Fruit fly (Drosophila melanogaster) whole organism, wandering third instar larva: ENCODE results near the gene dib.

ENCODE experiments used
- Abd-B ChIP-seq: fragments of >200 bp; optimal IDR thresholded peaks from 2 replicates; lab custom pipeline; 2017; ENCODE audit warnings: missing biosample characterization, missing genetic modification characterization
- Dfd ChIP-seq: fragments of >200 bp; optimal IDR thresholded peaks from 2 replicates; lab custom pipeline; 2017; ENCODE audit warnings: missing biosample characterization, missing genetic modification characterization
- Hnf4 ChIP-seq: fragments of 200-800 bp; sonication (Bioruptor generic); optimal IDR thresholded peaks from 2 replicates; lab custom pipeline; 2016; ENCODE audit warnings: missing biosample characterization, mild to moderate bottlenecking, missing genetic modification characterization
- Hr83 ChIP-seq: fragments of 200-300 bp; sonication (Bioruptor generic); optimal IDR thresholded peaks from 2 replicates; lab custom pipeline; 2016; ENCODE audit warnings: missing biosample characterization, mild to moderate bottlenecking, missing genetic modification characterization, moderate library complexity; ENCODE audit not compliant: poor library complexity, severe bottlenecking
- Myc ChIP-seq: fragments of >200 bp; optimal IDR thresholded peaks from 2 replicates; lab custom pipeline; 2017
- Sp1 ChIP-seq: fragments of 200-800 bp; sonication (Bioruptor generic); optimal IDR thresholded peaks from 3 replicates; lab custom pipeline; 2019; ENCODE audit warnings: missing biosample characterization, mild to moderate bottlenecking, missing genetic modification characterization, moderate library complexity
- br ChIP-seq: fragments of 200-800 bp; sonication (Bioruptor generic); optimal IDR thresholded peaks from 2 replicates; lab custom pipeline; 2016; ENCODE audit warnings: missing biosample characterization, missing genetic modification characterization
- h ChIP-seq: fragments of 200-800 bp; sonication (Bioruptor generic); optimal IDR thresholded peaks from 3 replicates; lab custom pipeline; 2016; ENCODE audit warnings: missing biosample characterization, mild to moderate bottlenecking, missing genetic modification characterization
- jim ChIP-seq: fragments of 175-275, 200-325 bp; sonication (Bioruptor generic); optimal IDR thresholded peaks from 2 replicates; lab custom pipeline; 2016; ENCODE audit warnings: missing biosample characterization, mild to moderate bottlenecking, missing genetic modification characterization
- lola ChIP-seq: fragments of >200 bp; optimal IDR thresholded peaks from 2 replicates; lab custom pipeline; 2017; ENCODE audit warnings: missing biosample characterization, missing genetic modification characterization
- pan ChIP-seq: fragments of >200 bp; optimal IDR thresholded peaks from 2 replicates; lab custom pipeline; 2017
- psq ChIP-seq: fragments of 200-800 bp; sonication (Bioruptor generic); optimal IDR thresholded peaks from 3 replicates; lab custom pipeline; 2017; ENCODE audit warnings: missing biosample characterization, mild to moderate bottlenecking, missing genetic modification characterization, moderate library complexity
- usp ChIP-seq: fragments of >200 bp; optimal IDR thresholded peaks from 2 replicates; lab custom pipeline; 2017; ENCODE audit warnings: missing biosample characterization, missing genetic modification characterization

DNA sequence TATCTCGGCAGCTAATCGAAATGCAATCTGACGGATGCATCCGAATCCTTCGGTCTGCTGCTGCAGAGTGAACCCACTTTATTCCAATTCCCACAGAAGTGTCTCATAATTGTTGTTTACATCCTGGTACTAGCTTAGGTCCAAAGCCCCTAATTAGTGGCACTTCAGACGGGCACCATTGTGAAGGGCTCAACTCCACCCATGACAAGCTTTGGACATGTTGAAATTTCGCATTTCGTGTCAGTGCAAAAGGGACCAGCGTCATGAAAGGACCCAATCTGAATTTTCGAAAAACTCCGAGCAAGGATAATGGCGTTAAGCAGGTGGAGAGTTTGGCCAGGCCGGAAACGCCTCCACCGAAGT lies 35.6 kb upstream of the dib start, which contains the start of gene Gr64a:
- no peak for TF ChIP-seq h
- no peak for TF ChIP-seq pan (lab: Kevin White, UChicago)
- TF ChIP-seq Hnf4 (GFP tag; lab: Kevin White, UChicago): no peak
- no peak for TF ChIP-seq psq (GFP tag; lab: Kevin White, UChicago)
- TF ChIP-seq Hr83 (GFP tag; lab: Kevin White, UChicago): no peak
- no peak for TF ChIP-seq lola
- TF ChIP-seq jim (GFP tag; lab: Kevin White, UChicago): no peak
- no peak for TF ChIP-seq Abd-B (GFP tag; lab: Kevin White, UChicago)
- no peak for TF ChIP-seq Myc (lab: Kevin White, UChicago)
- TF ChIP-seq Dfd (GFP tag; lab: Kevin White, UChicago): no peak
- TF ChIP-seq br: no peak
- no peak for TF ChIP-seq usp (GFP tag; lab: Kevin White, UChicago)
- TF ChIP-seq Sp1 (GFP tag; lab: Kevin White, UChicago): no peak
